Worm (Caenorhabditis elegans): ENCODE measurements around the gene C33A11.2.
A peak's percentile ranks its signal among the peaks of the same experiment; 100 is the strongest.

DNA sequence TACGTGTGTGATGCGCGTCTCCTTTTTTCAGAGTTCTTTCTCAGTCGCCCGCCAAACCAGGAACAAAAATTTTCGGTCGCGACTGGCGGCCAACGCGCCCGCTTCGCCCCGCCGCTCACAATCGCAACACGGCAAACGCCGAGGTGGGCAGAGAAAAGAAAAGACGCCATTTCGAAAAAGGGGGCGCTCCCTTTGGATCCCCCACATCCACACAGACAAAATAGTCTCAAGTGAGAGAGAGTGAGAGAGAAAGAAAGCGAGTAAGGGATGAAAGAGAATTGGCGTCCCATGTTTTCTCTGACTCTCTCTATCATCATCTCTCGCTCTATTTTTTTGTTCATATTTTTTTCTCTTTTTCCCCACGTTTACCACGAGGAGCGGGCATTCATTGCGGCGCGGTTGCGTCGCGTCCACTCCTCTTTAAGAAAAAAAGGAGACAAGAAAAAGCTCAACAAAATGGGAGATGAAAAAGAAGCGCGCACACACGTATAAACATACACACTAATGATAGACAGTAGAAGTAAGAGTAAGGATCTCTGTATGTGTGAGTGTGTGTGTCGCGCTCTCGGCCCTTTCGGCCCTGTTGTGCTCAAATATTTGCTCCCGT lies 11.8 kb upstream of the C33A11.2 start:
- TF ChIP-seq flt-1 (GFP tag; IDR thresholded peaks at IDR 0.05) (no peak), klf-2 (GFP tag; conservative IDR thresholded peaks at IDR 0.05) (no peak), tab-1 (GFP tag; IDR thresholded peaks at IDR 0.05) (no peak), ztf-23 (GFP tag; IDR thresholded peaks at IDR 0.05) (0 out of 2 replicates have a peak, but pooled peaks have one; percentile 19), ref-1 (GFP tag; conservative IDR thresholded peaks at IDR 0.05) (no peak), ztf-29 (GFP tag; IDR thresholded peaks at IDR 0.05) (no peak), cog-1 (tag; optimal IDR thresholded peaks at IDR 0.05) (peak; percentile 35)

All from whole organism, midembryonic.